Worm (Caenorhabditis elegans): ENCODE data around the gene ZK1307.1.

- TF ChIP-seq fos-1 (tag; optimal IDR thresholded peaks at IDR 0.05) (no peak), unc-62 (GFP tag; optimal IDR thresholded peaks at IDR 0.05 in 1 of 2) (no peak), unc-62 (tag; optimal IDR thresholded peaks at IDR 0.05) (no peak), ztf-7 (tag; optimal IDR thresholded peaks at IDR 0.05) (no peak), aly-2 (tag; optimal IDR thresholded peaks at IDR 0.05) (no peak)
Observed at ce11 chrII:9636300-9636699, 19.1 kb downstream of the ZK1307.1 start, which contains the start of gene ZK1307.7.
